Fruit fly (Drosophila melanogaster) whole organism, embryonic: ENCODE results near the gene Osi18.

Experiments
- CG1024 ChIP-seq: fragments of 200-800 bp; sonication (Bioruptor generic); IDR thresholded peaks from 2 replicates; pipeline ENCODE4 v1.3.6; 2022; ENCODE audit warnings: missing biosample characterization, missing genetic modification characterization
- CG10366 ChIP-seq: fragments of 200-800 bp; sonication (Bioruptor generic); IDR thresholded peaks from 2 replicates; pipeline ENCODE4 v1.3.6; 2022; ENCODE audit warnings: missing biosample characterization, missing genetic modification characterization
- CG11504 ChIP-seq: fragments of 200-800 bp; sonication (Bioruptor generic); optimal IDR thresholded peaks from 3 replicates; lab custom pipeline; 2019; ENCODE audit warnings: missing biosample characterization, mild to moderate bottlenecking, missing genetic modification characterization, moderate library complexity
- CG13123 ChIP-seq: fragments of 200-800 bp; sonication (Bioruptor generic); optimal IDR thresholded peaks from 2 replicates; lab custom pipeline; 2016; ENCODE audit warnings: missing biosample characterization, missing genetic modification characterization
- CG15073 ChIP-seq: fragments of 200-800 bp; sonication (Bioruptor generic); optimal IDR thresholded peaks from 2 replicates; lab custom pipeline; 2016; ENCODE audit warnings: missing biosample characterization, missing genetic modification characterization
- CG15601 ChIP-seq: fragments of 200-800 bp; sonication (Bioruptor generic); optimal IDR thresholded peaks from 3 replicates; lab custom pipeline; 2019; ENCODE audit warnings: missing biosample characterization, mild to moderate bottlenecking, missing genetic modification characterization, moderate library complexity
- CG18262 ChIP-seq: fragments of 200-800 bp; optimal IDR thresholded peaks from 3 replicates; lab custom pipeline; 2019; ENCODE audit warnings: missing biosample characterization, mild to moderate bottlenecking, missing genetic modification characterization, moderate library complexity
- CG2199 ChIP-seq: fragments of 200-800 bp; sonication (Bioruptor generic); IDR thresholded peaks from 3 replicates; pipeline ENCODE4 v1.3.6; 2022; ENCODE audit warnings: missing biosample characterization, missing genetic modification characterization
- CG2678 ChIP-seq: fragments of 200-800 bp; sonication (Bioruptor generic); optimal IDR thresholded peaks from 3 replicates; lab custom pipeline; 2019; ENCODE audit warnings: missing biosample characterization, mild to moderate bottlenecking, missing genetic modification characterization, moderate library complexity
- CG43689 ChIP-seq: fragments of 200-800 bp; sonication (Bioruptor generic); IDR thresholded peaks from 2 replicates; pipeline ENCODE4 v1.3.6; 2022; ENCODE audit warnings: missing biosample characterization, missing genetic modification characterization
- CG5245 ChIP-seq: fragments of 200-800 bp; sonication (Bioruptor generic); optimal IDR thresholded peaks from 3 replicates; lab custom pipeline; 2016; ENCODE audit warnings: missing biosample characterization, missing genetic modification characterization
- CG6654 ChIP-seq: fragments of 200-800 bp; sonication (Bioruptor generic); optimal IDR thresholded peaks from 2 replicates; lab custom pipeline; 2017; ENCODE audit warnings: missing biosample characterization, mild to moderate bottlenecking, missing genetic modification characterization
- CG7839 ChIP-seq: fragments of 200-800 bp; sonication (Bioruptor generic); optimal IDR thresholded peaks from 3 replicates; lab custom pipeline; 2018; ENCODE audit warnings: missing biosample characterization, mild to moderate bottlenecking, missing genetic modification characterization, moderate library complexity
- CG8089 ChIP-seq: fragments of 200-800 bp; sonication (Bioruptor generic); optimal IDR thresholded peaks from 3 replicates; lab custom pipeline; 2016; ENCODE audit warnings: missing biosample characterization, missing genetic modification characterization
- CG8290 ChIP-seq, 3 experiments: fragments of 200-800 bp; sonication (Bioruptor generic); optimal IDR thresholded peaks; 2 replicates each; lab custom pipeline; 2016 to 2019; ENCODE audit warnings: missing biosample characterization in 3 of 3, missing genetic modification characterization in 3 of 3, mild to moderate bottlenecking in 2 of 3, moderate library complexity in 1 of 3
- CG9876 ChIP-seq: fragments of 200-800 bp; sonication (Bioruptor generic); optimal IDR thresholded peaks from 2 replicates; lab custom pipeline; 2016; ENCODE audit warnings: missing biosample characterization, missing genetic modification characterization
- D ChIP-seq, 2 experiments: fragments of 200-800 bp in 1 of 2; fragments of >200 bp in 1 of 2; sonication (Bioruptor generic) in 1 of 2; optimal IDR thresholded peaks; 2 replicates in 1 of 2; 3 replicates in 1 of 2; lab custom pipeline; 2017; ENCODE audit warnings: mild to moderate bottlenecking in 1 of 2, missing biosample characterization in 1 of 2, missing genetic modification characterization in 1 of 2, missing genetic modification reagents in 1 of 2
- Doc2 ChIP-seq: fragments of 200-800 bp; sonication (Bioruptor generic); IDR thresholded peaks from 2 replicates; pipeline ENCODE4 v1.3.6; 2022; ENCODE audit warnings: missing biosample characterization, missing genetic modification characterization
- Hmx ChIP-seq: fragments of 200-800 bp; sonication (Bioruptor generic); optimal IDR thresholded peaks from 2 replicates; lab custom pipeline; 2016; ENCODE audit warnings: missing biosample characterization, missing genetic modification characterization
- Hr51 ChIP-seq, 2 experiments: fragments of 200-800 bp; sonication (Bioruptor generic); optimal IDR thresholded peaks; 2 replicates in 1 of 2; 3 replicates in 1 of 2; lab custom pipeline; 2016 to 2018; ENCODE audit warnings: missing biosample characterization in 2 of 2, missing genetic modification characterization in 2 of 2, mild to moderate bottlenecking in 1 of 2, moderate library complexity in 1 of 2
- Hsf ChIP-seq: fragments of 200-800 bp; sonication (Bioruptor generic); optimal IDR thresholded peaks from 3 replicates; lab custom pipeline; 2016; ENCODE audit warnings: missing biosample characterization, missing genetic modification characterization
- MESR4 ChIP-seq: fragments of 200-800 bp; sonication (Bioruptor generic); optimal IDR thresholded peaks from 2 replicates; lab custom pipeline; 2018; ENCODE audit warnings: missing biosample characterization, mild to moderate bottlenecking, missing genetic modification characterization, moderate library complexity
- Mrtf ChIP-seq: fragments of 200-800 bp; sonication (Bioruptor generic); IDR thresholded peaks from 3 replicates; pipeline ENCODE4 v1.3.6; 2022; ENCODE audit warnings: missing biosample characterization, missing genetic modification characterization
- Nf-YB ChIP-seq: fragments of 200-800 bp; sonication (Bioruptor generic); optimal IDR thresholded peaks from 3 replicates; lab custom pipeline; 2019; ENCODE audit warnings: missing biosample characterization, mild to moderate bottlenecking, missing genetic modification characterization, moderate library complexity
- Tbp ChIP-seq: fragments of >200 bp; optimal IDR thresholded peaks from 2 replicates; lab custom pipeline; 2018; ENCODE audit warnings: missing biosample characterization, missing genetic modification characterization
- Vsx1 ChIP-seq: fragments of 200-800 bp; sonication (Bioruptor generic); optimal IDR thresholded peaks from 2 replicates; lab custom pipeline; 2017; ENCODE audit warnings: missing biosample characterization, mild to moderate bottlenecking, missing genetic modification characterization, missing genetic modification reagents
- bbx ChIP-seq: fragments of 200-800 bp; sonication (Bioruptor generic); IDR thresholded peaks from 2 replicates; pipeline ENCODE4 v1.3.6; 2022; ENCODE audit warnings: missing biosample characterization, missing genetic modification characterization; ENCODE audit not compliant: partially characterized antibody
- bowl ChIP-seq: fragments of 200-800 bp; sonication (Bioruptor generic); IDR thresholded peaks from 2 replicates; pipeline ENCODE4 v1.3.6; 2022; ENCODE audit warnings: missing biosample characterization, missing genetic modification characterization
- cad ChIP-seq: fragments of >200 bp; optimal IDR thresholded peaks from 2 replicates; lab custom pipeline; 2017; ENCODE audit warnings: missing biosample characterization, missing genetic modification characterization
- cg ChIP-seq: fragments of 200-800 bp; sonication (Bioruptor generic); optimal IDR thresholded peaks from 3 replicates; lab custom pipeline; 2019; ENCODE audit warnings: missing biosample characterization, mild to moderate bottlenecking, missing genetic modification characterization, moderate library complexity
- ci ChIP-seq: fragments of 200-800 bp; sonication (Bioruptor generic); IDR thresholded peaks from 3 replicates; pipeline ENCODE4 v1.3.6; 2022; ENCODE audit warnings: missing biosample characterization, missing genetic modification characterization
- cwo ChIP-seq: fragments of 200-800 bp; sonication (Bioruptor generic); optimal IDR thresholded peaks from 3 replicates; lab custom pipeline; 2017; ENCODE audit warnings: missing biosample characterization, missing genetic modification characterization, mild to moderate bottlenecking, moderate library complexity, missing genetic modification reagents
- dmrt99B ChIP-seq: fragments of 200-800 bp; sonication (Bioruptor generic); optimal IDR thresholded peaks from 2 replicates; lab custom pipeline; 2018; ENCODE audit warnings: missing biosample characterization, mild to moderate bottlenecking, missing genetic modification characterization, moderate library complexity
- eve ChIP-seq, 2 experiments: fragments of >200 bp; optimal IDR thresholded peaks; 2 replicates each; lab custom pipeline; 2017; ENCODE audit warnings: missing biosample characterization in 2 of 2, missing genetic modification characterization in 2 of 2
- gcm2 ChIP-seq: fragments of 200-800 bp; sonication (Bioruptor generic); optimal IDR thresholded peaks from 2 replicates; lab custom pipeline; 2016; ENCODE audit warnings: missing biosample characterization, missing genetic modification characterization
- gem ChIP-seq: fragments of 200-800 bp; sonication (Bioruptor generic); optimal IDR thresholded peaks from 2 replicates; lab custom pipeline; 2019; ENCODE audit warnings: missing biosample characterization, mild to moderate bottlenecking, missing genetic modification characterization, moderate library complexity
- klu ChIP-seq: fragments of 200-800 bp; sonication (Bioruptor generic); IDR thresholded peaks from 2 replicates; pipeline ENCODE4 v1.3.6; 2022; ENCODE audit warnings: missing biosample characterization, missing genetic modification characterization
- kni ChIP-seq: fragments of 200-800 bp; sonication (Bioruptor generic); optimal IDR thresholded peaks from 3 replicates; lab custom pipeline; 2017; ENCODE audit warnings: mild to moderate bottlenecking, missing biosample characterization, missing genetic modification reagents, missing genetic modification characterization
- mam ChIP-seq: fragments of 200-800 bp; sonication (Bioruptor generic); optimal IDR thresholded peaks from 3 replicates; lab custom pipeline; 2016; ENCODE audit warnings: missing biosample characterization, missing genetic modification characterization
- nom ChIP-seq: fragments of 200-800 bp; sonication (Bioruptor generic); optimal IDR thresholded peaks from 2 replicates; lab custom pipeline; 2017; ENCODE audit warnings: missing biosample characterization, missing genetic modification characterization, mild to moderate bottlenecking, moderate library complexity, missing genetic modification reagents
- onecut ChIP-seq: fragments of 200-800 bp; sonication (Bioruptor generic); IDR thresholded peaks from 2 replicates; pipeline ENCODE4 v1.3.6; 2022; ENCODE audit warnings: missing biosample characterization, missing genetic modification characterization
- pnt ChIP-seq: fragments of 200-800 bp; sonication (Bioruptor generic); optimal IDR thresholded peaks from 3 replicates; lab custom pipeline; 2016; ENCODE audit warnings: missing biosample characterization, missing genetic modification characterization
- scrt ChIP-seq: fragments of 200-800 bp; sonication (Bioruptor generic); optimal IDR thresholded peaks from 2 replicates; lab custom pipeline; 2018; ENCODE audit warnings: missing biosample characterization, mild to moderate bottlenecking, missing genetic modification characterization, moderate library complexity
- slbo ChIP-seq: fragments of 200-800 bp; sonication (Bioruptor generic); IDR thresholded peaks from 2 replicates; pipeline ENCODE4 v1.3.6; 2022; ENCODE audit warnings: missing biosample characterization, missing genetic modification characterization
- stc ChIP-seq: fragments of 200-800 bp; sonication (Bioruptor generic); IDR thresholded peaks from 2 replicates; pipeline ENCODE4 v1.3.6; 2022; ENCODE audit warnings: missing biosample characterization, missing genetic modification characterization
- tgo ChIP-seq: fragments of 200-800 bp; sonication (Bioruptor generic); IDR thresholded peaks from 3 replicates; pipeline ENCODE4 v1.3.6; 2022; ENCODE audit warnings: missing biosample characterization, missing genetic modification characterization
- tna ChIP-seq: fragments of 200-800 bp; sonication (Bioruptor generic); IDR thresholded peaks from 2 replicates; pipeline ENCODE4 v1.3.6; 2022; ENCODE audit warnings: missing biosample characterization, missing genetic modification characterization; ENCODE audit not compliant: partially characterized antibody
- z ChIP-seq: fragments of 200-800 bp; sonication (Bioruptor generic); IDR thresholded peaks from 3 replicates; pipeline ENCODE4 v1.3.6; 2022; ENCODE audit warnings: missing biosample characterization, missing genetic modification characterization

The Osi18 gene

dm6 chr3R:6351181-6351580 is 21.1 kb downstream of the Osi18 start (continued):
- no peak for TF ChIP-seq Doc2 (GFP tag; lab: Robert Waterston, UW)
- TF ChIP-seq nom (GFP tag; lab: Kevin White, UChicago) = peak; percentile 35
- TF ChIP-seq CG8290 (GFP tag; optimal IDR thresholded peaks at IDR 0.05; lab: Kevin White, UChicago) = no peak
- no peak for TF ChIP-seq CG8290 (tag; optimal IDR thresholded peaks at IDR 0.05; lab: Kevin White, UChicago)
- peak; percentile 4 for TF ChIP-seq D (optimal IDR thresholded peaks at IDR 0.05; lab: Kevin White, UChicago)
- no peak for TF ChIP-seq D (GFP tag; optimal IDR thresholded peaks at IDR 0.05; lab: Kevin White, UChicago)
- TF ChIP-seq onecut = peak; percentile 84
- TF ChIP-seq eve (GFP tag; optimal IDR thresholded peaks at IDR 0.05; lab: Kevin White, UChicago) = no peak
- TF ChIP-seq kni (GFP tag; lab: Kevin White, UChicago) = peak; percentile 21
- TF ChIP-seq klu (GFP tag; lab: Robert Waterston, UW) = no peak
- TF ChIP-seq gcm2 = no peak
- TF ChIP-seq Nf-YB (GFP tag; lab: Kevin White, UChicago) = peak; percentile 21
- no peak for TF ChIP-seq Tbp (GFP tag; lab: Kevin White, UChicago)
- TF ChIP-seq cad (GFP tag; lab: Kevin White, UChicago) = peak; percentile 61
- TF ChIP-seq z (GFP tag; lab: Robert Waterston, UW) = 0 out of 3 replicates have a peak, but pooled peaks have one; percentile 31

- TF ChIP-seq cwo (GFP tag; lab: Kevin White, UChicago) = peak; percentile 49
- TF ChIP-seq CG7839 (tag; lab: Kevin White, UChicago) = peak; percentile 38
- no peak for TF ChIP-seq scrt (GFP tag; lab: Kevin White, UChicago)
- no peak for TF ChIP-seq CG6654 (GFP tag; lab: Kevin White, UChicago)
- no peak for TF ChIP-seq stc
- peak; percentile 12; the same call in 1 of the 3 replicates for TF ChIP-seq ci (GFP tag; lab: Robert Waterston, UW)
- TF ChIP-seq Hmx (GFP tag; lab: Kevin White, UChicago) = no peak
- TF ChIP-seq Vsx1 (GFP tag; lab: Kevin White, UChicago) = no peak
- TF ChIP-seq tna (GFP tag; lab: Robert Waterston, UW) = peak; percentile 25; the same call in 1 of the 2 replicates
- TF ChIP-seq CG1024 = no peak
- TF ChIP-seq Hr51 (GFP tag; optimal IDR thresholded peaks at IDR 0.05; lab: Kevin White, UChicago) = peak in 1 of 2 experiments; percentile 55
- TF ChIP-seq CG18262 = peak; percentile 48
- no peak for TF ChIP-seq CG8089 (GFP tag; lab: Kevin White, UChicago)
- TF ChIP-seq cg = peak; percentile 50
- TF ChIP-seq dmrt99B (tag; lab: Kevin White, UChicago) = peak; percentile 60
- TF ChIP-seq Hsf (GFP tag; lab: Kevin White, UChicago) = peak; percentile 8
- TF ChIP-seq CG2678 (tag; lab: Kevin White, UChicago) = peak; percentile 44
- TF ChIP-seq gem (tag; lab: Kevin White, UChicago) = peak; percentile 51
- TF ChIP-seq CG15073 (GFP tag; lab: Kevin White, UChicago) = no peak
- peak; percentile 15; the same call in 1 of the 3 replicates for TF ChIP-seq CG2199 (GFP tag; lab: Robert Waterston, UW)
- no peak for TF ChIP-seq Mrtf (GFP tag; lab: Robert Waterston, UW)
- TF ChIP-seq bowl (GFP tag; lab: Robert Waterston, UW) = no peak
- TF ChIP-seq CG5245 (GFP tag; lab: Kevin White, UChicago) = no peak
- TF ChIP-seq CG15601 (tag; lab: Kevin White, UChicago) = no peak
- no peak for TF ChIP-seq MESR4
- TF ChIP-seq bbx = no peak
- peak; percentile 54 for TF ChIP-seq CG11504 (tag; lab: Kevin White, UChicago)
- no peak for TF ChIP-seq CG13123 (GFP tag; lab: Kevin White, UChicago)
- TF ChIP-seq slbo = no peak
- no peak for TF ChIP-seq pnt (GFP tag; lab: Kevin White, UChicago)
- no peak for TF ChIP-seq CG43689 (GFP tag; lab: Robert Waterston, UW)
- no peak for TF ChIP-seq CG9876 (GFP tag; lab: Kevin White, UChicago)
- no peak for TF ChIP-seq mam (GFP tag; lab: Kevin White, UChicago)
- TF ChIP-seq CG10366 (GFP tag; lab: Robert Waterston, UW) = no peak
- TF ChIP-seq tgo (GFP tag; lab: Robert Waterston, UW) = no peak
These were observed 21.8 kb downstream of the Osi18 start for dm6 chr3R:6351696-6352378.
